Worm (Caenorhabditis elegans) whole organism, L1 larva: ENCODE results near the gene F19B10.1.

Source experiments
- C16A3.4 ChIP-seq: fragments of 150-350 bp; optimal IDR thresholded peaks from 2 replicates; lab custom pipeline; 2014; ENCODE audit warnings: missing biosample characterization, missing genetic modification characterization
- Y116A8C.19 ChIP-seq: sonication (generic microtip); optimal IDR thresholded peaks from 2 replicates; lab custom pipeline; 2016; ENCODE audit warnings: missing compliant biosample characterization, missing genetic modification characterization, borderline replicate concordance
- aha-1 ChIP-seq: fragments of 150-350 bp; optimal IDR thresholded peaks from 2 replicates; lab custom pipeline; 2014; ENCODE audit warnings: missing biosample characterization, missing genetic modification characterization
- ama-1 ChIP-seq: fragments of 150-350 bp; optimal IDR thresholded peaks from 2 replicates; lab custom pipeline; 2014
- ceh-8 ChIP-seq: fragments of 200-800 bp; sonication (Bioruptor generic); optimal IDR thresholded peaks from 2 replicates; lab custom pipeline; 2018; ENCODE audit warnings: mild to moderate bottlenecking, missing genetic modification characterization, moderate library complexity, missing compliant biosample characterization
- ceh-88 ChIP-seq: fragments of 200-800 bp; sonication (Bioruptor generic); IDR thresholded peaks from 2 replicates; pipeline ENCODE4 v1.3.6; 2022; ENCODE audit warnings: missing genetic modification characterization, missing compliant biosample characterization
- dsc-1 ChIP-seq: sonication (generic microtip); optimal IDR thresholded peaks from 2 replicates; lab custom pipeline; 2016; ENCODE audit warnings: mild to moderate bottlenecking, missing genetic modification characterization, missing compliant biosample characterization
- efl-1 ChIP-seq, 4 experiments: fragments of 150-350 bp; optimal IDR thresholded peaks in 3 of 4; peaks in 1 of 4; 1 replicate in 1 of 4; 2 replicates in 3 of 4; lab custom pipeline; 2014; ENCODE audit warnings: missing biosample characterization in 2 of 4, missing genetic modification characterization in 2 of 4, missing genetic modification reagents in 2 of 4
- egl-13 ChIP-seq: sonication (generic microtip); optimal IDR thresholded peaks from 2 replicates; lab custom pipeline; 2016; ENCODE audit warnings: missing genotype, missing genetic modification reagents, missing genetic modification characterization, missing compliant biosample characterization
- elt-2 ChIP-seq: sonication (generic microtip); optimal IDR thresholded peaks from 2 replicates; lab custom pipeline; 2016; ENCODE audit warnings: missing genetic modification characterization, mild to moderate bottlenecking, inconsistent platforms, missing compliant biosample characterization, missing genetic modification reagents
- elt-3 ChIP-seq, 6 experiments: fragments of 150-350 bp in 1 of 6; sonication (generic microtip); optimal IDR thresholded peaks; 2 replicates each; lab custom pipeline; 2017 to 2018; ENCODE audit warnings: missing biosample characterization in 6 of 6, missing genetic modification characterization in 6 of 6, inconsistent platforms in 1 of 6
- fkh-4 ChIP-seq: sonication (generic microtip); optimal IDR thresholded peaks from 2 replicates; lab custom pipeline; 2016; ENCODE audit warnings: missing compliant biosample characterization, missing genetic modification characterization, borderline replicate concordance
- isw-1 ChIP-seq: fragments of 200-800 bp; sonication (Bioruptor generic); IDR thresholded peaks from 2 replicates; pipeline ENCODE4 v1.3.6; 2022; ENCODE audit warnings: missing genetic modification characterization, missing compliant biosample characterization
- lin-14 ChIP-seq: fragments of 200-800 bp; sonication (Bioruptor generic); optimal IDR thresholded peaks from 2 replicates; lab custom pipeline; 2018; ENCODE audit warnings: mild to moderate bottlenecking, missing genetic modification characterization, moderate library complexity, missing compliant biosample characterization
- lir-3 ChIP-seq: sonication (generic microtip); optimal IDR thresholded peaks from 2 replicates; lab custom pipeline; 2016; ENCODE audit warnings: mild to moderate bottlenecking, missing genetic modification characterization, moderate library complexity, missing compliant biosample characterization; ENCODE audit not compliant: poor library complexity
- mdl-1 ChIP-seq, 2 experiments: fragments of 150-350 bp; optimal IDR thresholded peaks; 2 replicates each; lab custom pipeline; 2014 to 2017; ENCODE audit warnings: missing biosample characterization in 2 of 2, missing genetic modification characterization in 2 of 2, inconsistent platforms in 1 of 2
- mef-2 ChIP-seq: fragments of 150-350 bp; optimal IDR thresholded peaks from 2 replicates; lab custom pipeline; 2014; ENCODE audit warnings: missing biosample characterization, missing genetic modification characterization
- nhr-12 ChIP-seq: sonication (generic microtip); optimal IDR thresholded peaks from 2 replicates; lab custom pipeline; 2017; ENCODE audit warnings: missing biosample characterization, missing genetic modification characterization
- nhr-19 ChIP-seq: fragments of 200-800 bp; sonication (Bioruptor generic); conservative IDR thresholded peaks from 2 replicates; pipeline ENCODE4 v1.3.6; 2022; ENCODE audit warnings: missing genetic modification characterization, missing compliant biosample characterization
- nhr-20 ChIP-seq: sonication (generic microtip); optimal IDR thresholded peaks from 2 replicates; lab custom pipeline; 2016; ENCODE audit warnings: mild to moderate bottlenecking, missing genetic modification characterization, missing compliant biosample characterization
- nhr-237 ChIP-seq: fragments of 150-350 bp; optimal IDR thresholded peaks from 2 replicates; lab custom pipeline; 2014; ENCODE audit warnings: missing biosample characterization, missing genetic modification characterization
- nhr-77 ChIP-seq: fragments of 150-350 bp; optimal IDR thresholded peaks from 2 replicates; lab custom pipeline; 2014; ENCODE audit warnings: missing biosample characterization, missing genetic modification characterization
- nhr-84 ChIP-seq: sonication (generic microtip); optimal IDR thresholded peaks from 2 replicates; lab custom pipeline; 2017; ENCODE audit warnings: missing biosample characterization, missing genetic modification characterization
- pag-3 ChIP-seq: sonication (generic microtip); optimal IDR thresholded peaks from 2 replicates; lab custom pipeline; 2017; ENCODE audit warnings: missing genetic modification characterization, mild to moderate bottlenecking, missing compliant biosample characterization, antibody characterized with exemption, borderline replicate concordance; ENCODE audit not compliant: insufficient read depth
- rnt-1 ChIP-seq: sonication (generic microtip); optimal IDR thresholded peaks from 2 replicates; lab custom pipeline; 2016; ENCODE audit warnings: mild to moderate bottlenecking, missing genetic modification characterization, moderate library complexity, missing compliant biosample characterization
- skn-1 ChIP-seq: fragments of 150-350 bp; optimal IDR thresholded peaks from 2 replicates; lab custom pipeline; 2014; ENCODE audit warnings: missing biosample characterization, missing genetic modification characterization
- sup-37 ChIP-seq: fragments of 200-800 bp; sonication (Bioruptor generic); optimal IDR thresholded peaks from 2 replicates; lab custom pipeline; 2018; ENCODE audit warnings: mild to moderate bottlenecking, missing genetic modification characterization, missing compliant biosample characterization
- swsn-7 ChIP-seq: sonication (generic microtip); optimal IDR thresholded peaks from 2 replicates; lab custom pipeline; 2016; ENCODE audit warnings: missing genetic modification characterization, missing compliant biosample characterization
- tlp-1 ChIP-seq: fragments of 150-350 bp; optimal IDR thresholded peaks from 2 replicates; lab custom pipeline; 2014; ENCODE audit warnings: missing biosample characterization, missing genetic modification characterization
- unc-30 ChIP-seq: sonication (generic microtip); optimal IDR thresholded peaks from 2 replicates; lab custom pipeline; 2017; ENCODE audit warnings: missing biosample characterization, missing genetic modification characterization
- unc-62 ChIP-seq: fragments of 150-350 bp; optimal IDR thresholded peaks from 2 replicates; lab custom pipeline; 2014; ENCODE audit warnings: missing biosample characterization, missing genetic modification reagents, missing genetic modification characterization
- xbp-1 ChIP-seq: sonication (generic microtip); optimal IDR thresholded peaks from 2 replicates; lab custom pipeline; 2016; ENCODE audit warnings: missing genetic modification characterization, missing compliant biosample characterization
- zip-4 ChIP-seq: fragments of 200-800 bp; sonication (Bioruptor generic); optimal IDR thresholded peaks from 2 replicates; lab custom pipeline; 2018; ENCODE audit warnings: mild to moderate bottlenecking, missing genetic modification characterization, moderate library complexity, missing compliant biosample characterization

The F19B10.1 gene

ce11 chrII:3663796-3664195 lies 19.2 kb upstream of the F19B10.1 start, which contains the start of gene F19B10.6:
Gene F19B10.6, minus strand, starts transcription at chrII:3663896.
- TF ChIP-seq dsc-1 (tag; lab: Kevin White, UChicago) (no peak), sup-37 (GFP tag; lab: Kevin White, UChicago) (no peak), ama-1 (no peak), zip-4 (GFP tag; lab: Kevin White, UChicago) (no peak), mdl-1 (tag; optimal IDR thresholded peaks at IDR 0.05; lab: Kevin White, UChicago) (no peak), xbp-1 (tag; lab: Kevin White, UChicago) (no peak), Y116A8C.19 (tag; lab: Kevin White, UChicago) (no peak), nhr-237 (tag; lab: Kevin White, UChicago) (no peak)

DNA sequence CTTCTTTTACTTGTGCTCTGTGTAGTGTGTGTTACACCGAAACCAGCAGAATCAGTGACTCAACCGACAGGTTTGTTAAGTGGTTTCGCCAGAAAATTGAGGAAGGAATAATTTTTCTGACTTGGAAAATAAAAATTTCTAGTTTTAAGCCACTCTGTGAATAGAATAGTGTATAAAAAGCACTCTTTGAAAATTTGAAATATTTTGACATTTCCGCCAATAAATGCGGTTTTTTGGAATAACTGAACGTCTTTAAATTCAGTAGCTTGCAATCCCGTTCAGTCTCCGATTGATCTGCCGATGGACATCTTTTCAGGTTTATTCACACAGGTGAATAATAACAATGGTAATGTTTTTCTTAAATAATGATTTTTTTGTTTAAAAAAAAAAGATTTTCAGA lies 18.5 kb upstream of the F19B10.1 start, which contains the start of gene F19B10.3:
Gene F19B10.3, plus strand, starts transcription at position 301 of the 400 bp plus-strand sequence.
- TF ChIP-seq efl-1 (optimal IDR thresholded peaks at IDR 0.05; lab: Kevin White, UChicago) (no peak), efl-1 (GFP tag; optimal IDR thresholded peaks at IDR 0.05 in 1 of 2; lab: Kevin White, UChicago) (peak in 1 of 2 experiments; percentile 29), elt-3 (tag; optimal IDR thresholded peaks at IDR 0.05; lab: Kevin White, UChicago) (no peak), isw-1 (GFP tag; lab: Robert Waterston, UW) (no peak)

DNA sequence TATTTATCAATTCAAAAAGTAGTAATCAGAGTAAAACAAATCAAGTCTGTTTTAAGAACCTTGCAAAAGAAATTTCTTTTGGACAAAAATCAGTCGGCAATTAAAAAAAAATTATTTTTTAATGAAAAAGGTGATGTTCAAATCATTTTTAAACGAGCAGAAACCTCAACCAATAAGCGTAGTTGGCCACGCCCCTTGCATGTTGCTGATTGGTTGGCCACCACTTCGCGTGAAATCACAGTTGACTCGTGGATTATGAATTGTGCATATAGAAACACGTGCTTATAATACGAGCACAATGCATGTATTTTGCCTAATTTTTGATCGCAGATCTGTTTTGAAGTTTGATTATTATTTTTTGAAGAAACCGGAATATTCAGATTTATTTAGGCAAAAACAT lies 17.8 kb upstream of the F19B10.1 start:
- TF ChIP-seq ama-1 (no peak), fkh-4 (no peak), unc-62 (no peak), dsc-1 (tag; lab: Kevin White, UChicago) (no peak), swsn-7 (tag; lab: Kevin White, UChicago) (no peak), egl-13 (tag; lab: Kevin White, UChicago) (no peak), nhr-84 (tag; lab: Kevin White, UChicago) (no peak), lir-3 (tag; lab: Kevin White, UChicago) (no peak)

DNA sequence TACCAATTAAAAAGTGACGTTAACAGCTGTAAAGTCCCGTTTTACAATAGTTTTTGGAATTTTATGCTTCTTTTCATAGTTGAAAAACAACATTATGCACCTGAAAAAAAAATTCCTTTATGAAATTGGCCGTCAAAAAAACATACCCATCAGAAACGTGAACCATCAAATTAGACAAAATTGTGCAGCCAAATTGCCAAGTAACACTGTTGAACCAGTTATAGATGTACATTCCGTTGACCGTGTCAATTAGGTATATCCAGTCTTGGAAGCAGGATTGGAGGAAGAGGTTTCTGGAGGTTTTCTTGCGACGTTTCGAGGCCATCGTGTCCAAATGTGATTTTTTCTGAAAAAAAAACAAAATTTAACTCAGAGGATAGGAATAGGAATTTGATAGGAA lies 13.7 kb upstream of the F19B10.1 start, which contains the start of gene srx-97:
Gene srx-97, minus strand, starts transcription at position 101 of the 400 bp plus-strand sequence.
- TF ChIP-seq C16A3.4 (tag; lab: Kevin White, UChicago), result no peak
- no peak for TF ChIP-seq nhr-19 (GFP tag; lab: Robert Waterston, UW)
- TF ChIP-seq unc-62, result no peak
- no peak for TF ChIP-seq tlp-1 (tag; lab: Kevin White, UChicago)

- no peak for TF ChIP-seq ceh-88 (GFP tag; lab: Robert Waterston, UW)
- no peak for TF ChIP-seq nhr-20 (tag; lab: Kevin White, UChicago)
- no peak for TF ChIP-seq lin-14 (GFP tag; lab: Kevin White, UChicago)
- TF ChIP-seq ceh-8 (GFP tag; lab: Kevin White, UChicago), result no peak
- no peak for TF ChIP-seq nhr-12 (tag; lab: Kevin White, UChicago)
- TF ChIP-seq aha-1, result no peak
- no peak for TF ChIP-seq mef-2 (tag; lab: Kevin White, UChicago)
- no peak for TF ChIP-seq nhr-84 (tag; lab: Kevin White, UChicago)
- no peak for TF ChIP-seq nhr-77 (tag; lab: Kevin White, UChicago)
- TF ChIP-seq rnt-1, result no peak
- TF ChIP-seq efl-1 (optimal IDR thresholded peaks at IDR 0.05; lab: Kevin White, UChicago), result no peak
- no peak for TF ChIP-seq efl-1 (GFP tag; optimal IDR thresholded peaks at IDR 0.05 in 1 of 2; lab: Kevin White, UChicago)
- TF ChIP-seq unc-30 (tag; lab: Kevin White, UChicago), result no peak
- no peak for TF ChIP-seq pag-3
- no peak for TF ChIP-seq tlp-1 (tag; lab: Kevin White, UChicago)
- no peak for TF ChIP-seq elt-2 (tag; lab: Kevin White, UChicago)
- TF ChIP-seq skn-1, result no peak
Measured at ce11 chrII:3670956-3671355, 12.0 kb upstream of the F19B10.1 start, which contains the start of gene srx-98. Gene srx-98, minus strand, starts transcription at chrII:3671056.
